Worm (Caenorhabditis elegans) whole organism, mixed stage, embryonic: ENCODE measurements around the gene nhr-58.

Source experiments
- M03D4.4 ChIP-seq: sonication (generic microtip); optimal IDR thresholded peaks from 2 replicates; lab custom pipeline; 2017; ENCODE audit warnings: mild to moderate bottlenecking, missing genetic modification characterization, missing compliant biosample characterization
- bed-3 ChIP-seq: fragments of 200-800 bp; sonication (Bioruptor generic); optimal IDR thresholded peaks from 3 replicates; lab custom pipeline; 2018; ENCODE audit warnings: mild to moderate bottlenecking, missing genetic modification characterization, moderate library complexity, missing compliant biosample characterization
- blmp-1 ChIP-seq: fragments of 150-350 bp; optimal IDR thresholded peaks from 2 replicates; lab custom pipeline; 2014; ENCODE audit warnings: missing biosample characterization, missing genetic modification characterization
- ceh-39 ChIP-seq: fragments of 150-350 bp; optimal IDR thresholded peaks from 2 replicates; lab custom pipeline; 2014; ENCODE audit warnings: missing biosample characterization, missing genetic modification characterization
- ceh-43 ChIP-seq: fragments of 200-800 bp; sonication (Bioruptor generic); optimal IDR thresholded peaks from 2 replicates; lab custom pipeline; 2018; ENCODE audit warnings: mild to moderate bottlenecking, missing genetic modification characterization, moderate library complexity, missing compliant biosample characterization
- ceh-83 ChIP-seq: fragments of 200-800 bp; sonication (Bioruptor generic); optimal IDR thresholded peaks from 2 replicates; lab custom pipeline; 2018; ENCODE audit warnings: mild to moderate bottlenecking, missing genetic modification characterization, missing compliant biosample characterization
- ces-1 ChIP-seq: fragments of 150-350 bp; optimal IDR thresholded peaks from 2 replicates; lab custom pipeline; 2014; ENCODE audit warnings: missing biosample characterization, missing genetic modification reagents, missing genetic modification characterization
- cnd-1 ChIP-seq: fragments of 200-800 bp; sonication (Bioruptor generic); optimal IDR thresholded peaks from 2 replicates; lab custom pipeline; 2018; ENCODE audit warnings: mild to moderate bottlenecking, missing genetic modification characterization, missing compliant biosample characterization
- drap-1 ChIP-seq: fragments of 200-800 bp; sonication (Bioruptor generic); optimal IDR thresholded peaks from 3 replicates; lab custom pipeline; 2018; ENCODE audit warnings: mild to moderate bottlenecking, missing genetic modification characterization, missing compliant biosample characterization
- elt-1 ChIP-seq: sonication (generic microtip); optimal IDR thresholded peaks from 2 replicates; lab custom pipeline; 2017; ENCODE audit warnings: missing genetic modification characterization, mild to moderate bottlenecking, missing compliant biosample characterization, antibody characterized with exemption, moderate library complexity, borderline replicate concordance; ENCODE audit not compliant: insufficient read depth
- elt-3 ChIP-seq: fragments of 150-350 bp; optimal IDR thresholded peaks from 2 replicates; lab custom pipeline; 2014; ENCODE audit warnings: missing biosample characterization, missing genetic modification characterization
- ham-2 ChIP-seq: fragments of 200-800 bp; sonication (Bioruptor generic); optimal IDR thresholded peaks from 2 replicates; lab custom pipeline; 2018; ENCODE audit warnings: mild to moderate bottlenecking, missing genetic modification characterization, missing compliant biosample characterization
- hlh-1 ChIP-seq: fragments of 150-350 bp; optimal IDR thresholded peaks from 2 replicates; lab custom pipeline; 2014; ENCODE audit warnings: missing biosample characterization, missing genetic modification reagents, missing genetic modification characterization
- lin-13 ChIP-seq: fragments of 150-350 bp; optimal IDR thresholded peaks from 2 replicates; lab custom pipeline; 2014; ENCODE audit warnings: missing biosample characterization, missing genetic modification characterization
- lin-32 ChIP-seq: fragments of 200-800 bp; sonication (Bioruptor generic); optimal IDR thresholded peaks from 2 replicates; lab custom pipeline; 2018; ENCODE audit warnings: mild to moderate bottlenecking, missing genetic modification characterization, missing compliant biosample characterization
- lsy-2 ChIP-seq: fragments of 150-350 bp; optimal IDR thresholded peaks from 2 replicates; lab custom pipeline; 2014; ENCODE audit warnings: missing biosample characterization, missing genetic modification characterization
- mab-5 ChIP-seq: fragments of 150-350 bp; optimal IDR thresholded peaks from 2 replicates; lab custom pipeline; 2014; ENCODE audit warnings: missing biosample characterization, missing genetic modification characterization
- mep-1 ChIP-seq: fragments of 150-350 bp; optimal IDR thresholded peaks from 2 replicates; lab custom pipeline; 2017; ENCODE audit warnings: missing biosample characterization, missing genetic modification reagents, missing genetic modification characterization, inconsistent platforms
- mls-2 ChIP-seq: sonication (generic microtip); optimal IDR thresholded peaks from 2 replicates; lab custom pipeline; 2016; ENCODE audit warnings: mild to moderate bottlenecking, missing genetic modification characterization, moderate library complexity, missing compliant biosample characterization
- nhr-12 ChIP-seq: fragments of 150-350 bp; optimal IDR thresholded peaks from 2 replicates; lab custom pipeline; 2014; ENCODE audit warnings: missing biosample characterization, missing genetic modification characterization
- nhr-237 ChIP-seq: fragments of 150-350 bp; optimal IDR thresholded peaks from 2 replicates; lab custom pipeline; 2014; ENCODE audit warnings: missing biosample characterization, missing genetic modification characterization
- nhr-28 ChIP-seq: fragments of 150-350 bp; optimal IDR thresholded peaks from 2 replicates; lab custom pipeline; 2014; ENCODE audit warnings: missing biosample characterization, missing genetic modification characterization
- nhr-76 ChIP-seq: sonication (generic microtip); optimal IDR thresholded peaks from 2 replicates; lab custom pipeline; 2017; ENCODE audit warnings: missing biosample characterization, missing genetic modification characterization
- pha-4 ChIP-seq: fragments of 150-350 bp; optimal IDR thresholded peaks from 2 replicates; lab custom pipeline; 2018; ENCODE audit warnings: missing biosample characterization, missing genetic modification reagents, missing genetic modification characterization
- sem-2 ChIP-seq: fragments of 200-800 bp; sonication (Bioruptor generic); optimal IDR thresholded peaks from 2 replicates; lab custom pipeline; 2018; ENCODE audit warnings: mild to moderate bottlenecking, missing genetic modification characterization, missing compliant biosample characterization
- snpc-4 ChIP-seq: fragments of 150-350 bp; optimal IDR thresholded peaks from 2 replicates; lab custom pipeline; 2014; ENCODE audit warnings: missing biosample characterization, missing genetic modification characterization
- sptf-1 ChIP-seq: sonication (generic microtip); optimal IDR thresholded peaks from 2 replicates; lab custom pipeline; 2017; ENCODE audit warnings: mild to moderate bottlenecking, missing genetic modification characterization, moderate library complexity, missing compliant biosample characterization
- tbx-8 ChIP-seq: fragments of 200-800 bp; sonication (Bioruptor generic); optimal IDR thresholded peaks from 2 replicates; lab custom pipeline; 2018; ENCODE audit warnings: mild to moderate bottlenecking, missing genetic modification characterization, moderate library complexity, missing compliant biosample characterization
- unc-120 ChIP-seq: sonication (generic microtip); optimal IDR thresholded peaks from 2 replicates; lab custom pipeline; 2017; ENCODE audit warnings: missing genetic modification characterization, missing compliant biosample characterization; ENCODE audit not compliant: poor library complexity, severe bottlenecking
- unc-39 ChIP-seq: fragments of 150-350 bp; optimal IDR thresholded peaks from 2 replicates; lab custom pipeline; 2014; ENCODE audit warnings: missing biosample characterization, missing genetic modification characterization
- unc-62 ChIP-seq: fragments of 150-350 bp; optimal IDR thresholded peaks from 2 replicates; lab custom pipeline; 2014; ENCODE audit warnings: missing biosample characterization, missing genetic modification reagents, missing genetic modification characterization
- zip-8 ChIP-seq: fragments of 150-350 bp; optimal IDR thresholded peaks from 2 replicates; lab custom pipeline; 2014; ENCODE audit warnings: missing biosample characterization, missing genetic modification characterization
- ztf-11 ChIP-seq: fragments of 150-350 bp; optimal IDR thresholded peaks from 2 replicates; lab custom pipeline; 2014; ENCODE audit warnings: missing biosample characterization, missing genetic modification characterization

nhr-58 gene

ce11 chrV:487980-488379 is 44.1 kb upstream of the nhr-58 start:
- TF ChIP-seq unc-120 (no peak), sem-2 (GFP tag; lab: Kevin White, UChicago) (no peak), mls-2 (tag; lab: Kevin White, UChicago) (no peak), lsy-2 (tag; lab: Kevin White, UChicago) (no peak), M03D4.4 (no peak), hlh-1 (tag; lab: Kevin White, UChicago) (no peak), ham-2 (GFP tag; lab: Kevin White, UChicago) (no peak), nhr-12 (tag; lab: Kevin White, UChicago) (no peak), unc-39 (tag; lab: Kevin White, UChicago) (no peak), blmp-1 (tag; lab: Kevin White, UChicago) (no peak), tbx-8 (GFP tag; lab: Kevin White, UChicago) (no peak), ceh-39 (tag; lab: Kevin White, UChicago) (no peak), ceh-43 (GFP tag; lab: Kevin White, UChicago) (no peak), bed-3 (GFP tag; lab: Kevin White, UChicago) (no peak), cnd-1 (no peak), drap-1 (no peak), ztf-11 (tag; lab: Kevin White, UChicago) (no peak)
- TF ChIP-seq, all 35 proteins: peak for 0

- TF ChIP-seq lin-13 (no peak), nhr-12 (tag; lab: Kevin White, UChicago) (no peak), pha-4 (tag; lab: Kevin White, UChicago) (no peak), bed-3 (GFP tag; lab: Kevin White, UChicago) (no peak), ztf-11 (tag; lab: Kevin White, UChicago) (no peak), unc-39 (tag; lab: Kevin White, UChicago) (no peak), nhr-28 (tag; lab: Kevin White, UChicago) (no peak), ceh-83 (GFP tag; lab: Kevin White, UChicago) (no peak), mab-5 (tag; lab: Kevin White, UChicago) (no peak), M03D4.4 (no peak), cnd-1 (no peak), zip-8 (tag; lab: Kevin White, UChicago) (no peak), mep-1 (tag; lab: Kevin White, UChicago) (no peak), hlh-1 (tag; lab: Kevin White, UChicago) (no peak), ceh-43 (GFP tag; lab: Kevin White, UChicago) (no peak), nhr-76 (tag; lab: Kevin White, UChicago) (no peak)
Observed at ce11 chrV:489320-489719, 42.7 kb upstream of the nhr-58 start, which contains the start of gene nhr-106. nhr-106 (plus strand) TSS chrV:489620.

ce11 chrV:491432-491831 is 40.6 kb upstream of the nhr-58 start, which contains the start of gene str-196:
str-196 (plus strand) TSS chrV:491732.
- TF ChIP-seq pha-4 (tag; lab: Kevin White, UChicago) (no peak), nhr-28 (tag; lab: Kevin White, UChicago) (no peak), nhr-237 (no peak), ces-1 (no peak), lsy-2 (tag; lab: Kevin White, UChicago) (no peak), lin-13 (no peak), drap-1 (no peak), nhr-76 (tag; lab: Kevin White, UChicago) (no peak), elt-1 (tag; lab: Kevin White, UChicago) (no peak), bed-3 (GFP tag; lab: Kevin White, UChicago) (no peak), elt-3 (tag; lab: Kevin White, UChicago) (no peak), unc-62 (GFP tag; lab: Kevin White, UChicago) (no peak), blmp-1 (tag; lab: Kevin White, UChicago) (no peak)

- TF ChIP-seq lin-32 (GFP tag; lab: Kevin White, UChicago) (no peak), ztf-11 (tag; lab: Kevin White, UChicago) (no peak), ces-1 (no peak), unc-39 (tag; lab: Kevin White, UChicago) (no peak), sem-2 (GFP tag; lab: Kevin White, UChicago) (no peak)
Observed at ce11 chrV:494284-494683, 37.8 kb upstream of the nhr-58 start, which contains the start of gene nhr-131. nhr-131 (plus strand) TSS chrV:494370.

ce11 chrV:497399-497798 is 34.7 kb upstream of the nhr-58 start, which contains the start of gene T01G6.1:
T01G6.1 (plus strand) TSS chrV:497699.
- TF ChIP-seq ztf-11 (tag; lab: Kevin White, UChicago) (no peak), zip-8 (tag; lab: Kevin White, UChicago) (no peak), mls-2 (tag; lab: Kevin White, UChicago) (no peak), lin-13 (no peak), elt-3 (tag; lab: Kevin White, UChicago) (no peak), snpc-4 (tag; lab: Kevin White, UChicago) (no peak), ceh-43 (GFP tag; lab: Kevin White, UChicago) (no peak), M03D4.4 (no peak), ham-2 (GFP tag; lab: Kevin White, UChicago) (no peak), unc-62 (GFP tag; lab: Kevin White, UChicago) (no peak), ceh-39 (tag; lab: Kevin White, UChicago) (no peak), hlh-1 (tag; lab: Kevin White, UChicago) (no peak), mep-1 (tag; lab: Kevin White, UChicago) (no peak), sptf-1 (tag; lab: Kevin White, UChicago) (no peak), ceh-83 (GFP tag; lab: Kevin White, UChicago) (no peak), mab-5 (tag; lab: Kevin White, UChicago) (no peak), lin-32 (GFP tag; lab: Kevin White, UChicago) (no peak)
